Fruit fly (Drosophila melanogaster): ENCODE results near the gene spn-A.
A peak's percentile ranks its signal among the peaks of the same experiment; 100 is the strongest.

The spn-A gene

DNA sequence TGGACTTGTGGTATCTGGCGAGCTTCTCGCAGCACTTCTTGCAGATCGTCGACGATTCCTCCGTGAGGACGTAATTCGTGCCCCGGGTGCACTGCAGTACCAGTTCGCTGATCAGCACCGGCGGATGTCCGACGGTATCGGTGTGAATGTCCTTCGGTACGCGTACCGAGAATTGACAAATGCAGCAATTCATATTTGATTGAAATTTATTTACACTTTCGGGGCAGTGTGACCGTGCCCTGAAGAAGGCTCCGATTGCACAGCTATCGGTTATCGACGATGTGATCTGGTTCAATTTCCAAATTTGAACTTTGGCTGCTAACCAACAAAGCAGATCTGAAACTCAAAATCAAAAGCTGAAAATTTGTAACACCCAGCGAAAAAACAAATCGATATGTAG, 19.2 kb downstream of the spn-A start, which contains the start of gene ZIPIC (continued):
- TF ChIP-seq CG4617 (GFP tag; optimal IDR thresholded peaks at IDR 0.05; ENCODE audit: borderline replicate concordance) = peak; percentile 84
- no peak for TF ChIP-seq CG9876 (GFP tag; optimal IDR thresholded peaks at IDR 0.05)
- no peak for TF ChIP-seq CG8765 (GFP tag; IDR thresholded peaks at IDR 0.05)
- no peak for TF ChIP-seq CG7745 (tag; optimal IDR thresholded peaks at IDR 0.05)
- no peak for TF ChIP-seq Usf (GFP tag; optimal IDR thresholded peaks at IDR 0.05)
- no peak; the same call in 2 of the 3 replicates for TF ChIP-seq zen2 (GFP tag; IDR thresholded peaks at IDR 0.05; ENCODE audit: partially characterized antibody)
- no peak for TF ChIP-seq slp2 (GFP tag; optimal IDR thresholded peaks at IDR 0.05)
- TF ChIP-seq CG1647 (GFP tag; optimal IDR thresholded peaks at IDR 0.05) = no peak
- TF ChIP-seq jing (GFP tag; optimal IDR thresholded peaks at IDR 0.05) = no peak
- no peak for TF ChIP-seq esg (GFP tag; conservative IDR thresholded peaks at IDR 0.05)
- no peak for TF ChIP-seq disco-r (GFP tag; optimal IDR thresholded peaks at IDR 0.05)
- no peak for TF ChIP-seq CG10979 (tag; optimal IDR thresholded peaks at IDR 0.05)
- no peak for TF ChIP-seq unpg (GFP tag; optimal IDR thresholded peaks at IDR 0.05)
- peak; percentile 49 for TF ChIP-seq trem (tag; optimal IDR thresholded peaks at IDR 0.05)
- TF ChIP-seq ttk (GFP tag; IDR thresholded peaks at IDR 0.05) = no peak
- no peak for TF ChIP-seq B-H2 (GFP tag; optimal IDR thresholded peaks at IDR 0.05)
- TF ChIP-seq CG11504 (tag; optimal IDR thresholded peaks at IDR 0.05) = no peak
- TF ChIP-seq corto (GFP tag; optimal IDR thresholded peaks at IDR 0.05) = no peak
- TF ChIP-seq CG4404 (GFP tag; IDR thresholded peaks at IDR 0.05) = no peak
- TF ChIP-seq slou (GFP tag; optimal IDR thresholded peaks at IDR 0.05) = no peak
- TF ChIP-seq CG4360 (GFP tag; IDR thresholded peaks at IDR 0.05) = no peak
- TF ChIP-seq Mrtf (GFP tag; IDR thresholded peaks at IDR 0.05) = no peak
- TF ChIP-seq CG31365 (tag; optimal IDR thresholded peaks at IDR 0.05) = no peak
- TF ChIP-seq Hand (GFP tag; optimal IDR thresholded peaks at IDR 0.05) = no peak
- TF ChIP-seq crc (GFP tag; optimal IDR thresholded peaks at IDR 0.05) = no peak
- TF ChIP-seq NC2α (GFP tag; optimal IDR thresholded peaks at IDR 0.05) = no peak
- TF ChIP-seq slbo (GFP tag; IDR thresholded peaks at IDR 0.05) = no peak
- TF ChIP-seq CG13775 (GFP tag; optimal IDR thresholded peaks at IDR 0.05) = no peak
- TF ChIP-seq Mes4 (GFP tag; optimal IDR thresholded peaks at IDR 0.05) = no peak
- no peak for TF ChIP-seq wdn (GFP tag; IDR thresholded peaks at IDR 0.05)
- TF ChIP-seq usp (GFP tag; optimal IDR thresholded peaks at IDR 0.05) = no peak
- no peak for TF ChIP-seq MTF-1 (GFP tag; optimal IDR thresholded peaks at IDR 0.05; ENCODE audit: borderline replicate concordance)
- no peak for TF ChIP-seq H2.0 (GFP tag; IDR thresholded peaks at IDR 0.05)
- no peak for TF ChIP-seq Asciz (GFP tag; optimal IDR thresholded peaks at IDR 0.05)
- peak; percentile 58 for TF ChIP-seq unc-4 (GFP tag; IDR thresholded peaks at IDR 0.05; ENCODE audit: partially characterized antibody)
- TF ChIP-seq Ada2b (GFP tag; IDR thresholded peaks at IDR 0.05) = no peak
- no peak for TF ChIP-seq CG15269 (tag; optimal IDR thresholded peaks at IDR 0.05)
- TF ChIP-seq lilli (GFP tag; optimal IDR thresholded peaks at IDR 0.05) = no peak
- no peak for TF ChIP-seq CG1603 (tag; optimal IDR thresholded peaks at IDR 0.05)
- no peak for TF ChIP-seq CG8924 (tag; optimal IDR thresholded peaks at IDR 0.05)
- TF ChIP-seq cg (GFP tag; optimal IDR thresholded peaks at IDR 0.05) = no peak
- no peak for TF ChIP-seq Gug (GFP tag; IDR thresholded peaks at IDR 0.05)
- TF ChIP-seq shn (GFP tag; optimal IDR thresholded peaks at IDR 0.05) = no peak
- no peak for TF ChIP-seq CG4328 (GFP tag; optimal IDR thresholded peaks at IDR 0.05)
- no peak for TF ChIP-seq Abd-B (GFP tag; optimal IDR thresholded peaks at IDR 0.05)
- no peak for TF ChIP-seq CG13424 (tag; optimal IDR thresholded peaks at IDR 0.05)
- TF ChIP-seq CG18262 (tag; optimal IDR thresholded peaks at IDR 0.05) = no peak
- TF ChIP-seq sens-2 (GFP tag; IDR thresholded peaks at IDR 0.05) = no peak
- no peak for TF ChIP-seq CG7786 (GFP tag; optimal IDR thresholded peaks at IDR 0.05)
- TF ChIP-seq pum (GFP tag; optimal IDR thresholded peaks at IDR 0.05) = no peak
- TF ChIP-seq CG5180 (GFP tag; optimal IDR thresholded peaks at IDR 0.05) = no peak
- no peak for TF ChIP-seq dan (GFP tag; IDR thresholded peaks at IDR 0.05)
